Fruit fly (Drosophila melanogaster) whole organism, adult: ENCODE measurements around the gene CG43844.

Experiments used
- CG11617 ChIP-seq: fragments of 200-800 bp; sonication (Bioruptor generic); optimal IDR thresholded peaks from 2 replicates; lab custom pipeline; 2017; ENCODE audit warnings: mild to moderate bottlenecking, missing biosample characterization, missing genetic modification reagents, missing genetic modification characterization
- CG1620 ChIP-seq: fragments of 200-800 bp; sonication (Bioruptor generic); optimal IDR thresholded peaks from 2 replicates; lab custom pipeline; 2016; ENCODE audit warnings: missing biosample characterization, missing genetic modification characterization
- CG5204 ChIP-seq: fragments of 200-800 bp; sonication (Bioruptor generic); optimal IDR thresholded peaks from 2 replicates; lab custom pipeline; 2016; ENCODE audit warnings: missing biosample characterization, missing genetic modification characterization
- CG7045 ChIP-seq: fragments of 200-800 bp; sonication (Bioruptor generic); optimal IDR thresholded peaks from 2 replicates; lab custom pipeline; 2017; ENCODE audit warnings: missing biosample characterization, mild to moderate bottlenecking, missing genetic modification characterization
- CG7101 ChIP-seq: fragments of 200-800 bp; sonication (Bioruptor generic); optimal IDR thresholded peaks from 2 replicates; lab custom pipeline; 2018; ENCODE audit warnings: missing biosample characterization, mild to moderate bottlenecking, missing genetic modification characterization, moderate library complexity
- Crg-1 ChIP-seq: fragments of 200-800 bp; sonication (Bioruptor generic); optimal IDR thresholded peaks from 2 replicates; lab custom pipeline; 2016; ENCODE audit warnings: missing biosample characterization, missing genetic modification characterization
- Hr96 ChIP-seq: fragments of 200-800 bp; sonication (Bioruptor generic); optimal IDR thresholded peaks from 2 replicates; lab custom pipeline; 2016; ENCODE audit warnings: missing biosample characterization, missing genetic modification characterization
- Mnt ChIP-seq: fragments of 200-800 bp; sonication (Bioruptor generic); optimal IDR thresholded peaks from 2 replicates; lab custom pipeline; 2016; ENCODE audit warnings: missing biosample characterization, mild to moderate bottlenecking, missing genetic modification characterization
- cic ChIP-seq: fragments of 200-800 bp; sonication (Bioruptor generic); optimal IDR thresholded peaks from 2 replicates; lab custom pipeline; 2017; ENCODE audit warnings: missing biosample characterization, mild to moderate bottlenecking, missing genetic modification characterization, moderate library complexity
- kay ChIP-seq: fragments of 200-800 bp; sonication (Bioruptor generic); peaks from one replicate; lab custom pipeline; 2016; ENCODE audit warnings: missing biosample characterization, missing genetic modification characterization, borderline replicate concordance
- toe ChIP-seq: fragments of 200-800 bp; sonication (Bioruptor generic); optimal IDR thresholded peaks from 2 replicates; lab custom pipeline; 2016; ENCODE audit warnings: missing biosample characterization, missing genetic modification characterization

DNA sequence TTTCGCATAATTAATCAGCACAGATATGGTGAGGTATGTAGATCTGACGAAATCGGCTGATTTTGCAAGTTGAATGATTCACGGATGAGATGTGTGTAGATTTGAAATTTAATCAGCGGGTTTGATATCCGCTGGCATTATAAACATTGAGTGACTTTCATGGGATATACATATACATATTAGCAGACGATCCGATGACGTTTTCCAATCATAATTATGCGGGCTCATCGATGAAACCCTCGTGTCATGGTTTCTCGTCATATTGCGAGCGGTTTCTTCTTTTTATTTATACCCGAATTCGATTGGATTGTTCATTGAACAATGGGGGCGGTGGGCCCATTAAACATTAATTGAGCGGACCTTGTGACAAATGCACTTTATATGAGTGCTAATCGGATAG, 24.9 kb upstream of the CG43844 start:
- TF ChIP-seq toe (GFP tag; lab: Kevin White, UChicago) = no peak
- no peak for TF ChIP-seq Hr96 (GFP tag; lab: Kevin White, UChicago)
- TF ChIP-seq CG7045 (GFP tag; lab: Kevin White, UChicago) = no peak
- TF ChIP-seq CG1620 (GFP tag; lab: Kevin White, UChicago) = no peak
- peak; percentile 7 for TF ChIP-seq kay
- no peak for TF ChIP-seq Crg-1 (GFP tag; lab: Kevin White, UChicago)
- no peak for TF ChIP-seq CG11617 (GFP tag; lab: Kevin White, UChicago)
- no peak for TF ChIP-seq CG7101 (tag; lab: Kevin White, UChicago)
- TF ChIP-seq cic (GFP tag; lab: Kevin White, UChicago) = no peak
- no peak for TF ChIP-seq CG5204 (GFP tag; lab: Kevin White, UChicago)
- TF ChIP-seq Mnt (GFP tag; lab: Kevin White, UChicago) = no peak
